Fruit fly (Drosophila melanogaster) whole organism, embryonic: Measurements from ENCODE around the gene CG32052.

Source experiments
- Adf1 ChIP-seq: fragments of 200-800 bp; sonication (Bioruptor generic); IDR thresholded peaks from 2 replicates; pipeline ENCODE4 v1.3.6; 2022; ENCODE audit warnings: missing biosample characterization, missing genetic modification characterization
- Atf6 ChIP-seq: fragments of 200-800 bp; sonication (Bioruptor generic); IDR thresholded peaks from 2 replicates; pipeline ENCODE4 v1.3.6; 2022; ENCODE audit warnings: missing biosample characterization, missing genetic modification characterization
- Bgb ChIP-seq: fragments of 200-800 bp; sonication (Bioruptor generic); IDR thresholded peaks from 2 replicates; pipeline ENCODE4 v1.3.6; 2022; ENCODE audit warnings: missing biosample characterization, missing genetic modification characterization; ENCODE audit not compliant: partially characterized antibody
- Blimp-1 ChIP-seq: fragments of 200-800 bp; sonication (Bioruptor generic); optimal IDR thresholded peaks from 3 replicates; lab custom pipeline; 2018; ENCODE audit warnings: missing biosample characterization, missing genetic modification characterization, mild to moderate bottlenecking, moderate library complexity, missing genetic modification reagents
- CG11247 ChIP-seq: fragments of 200-800 bp; sonication (Bioruptor generic); IDR thresholded peaks from 2 replicates; pipeline ENCODE4 v1.3.6; 2022; ENCODE audit warnings: missing biosample characterization, missing genetic modification characterization
- CG11456 ChIP-seq: fragments of 200-800 bp; sonication (Bioruptor generic); IDR thresholded peaks from 3 replicates; pipeline ENCODE4 v1.3.6; 2022; ENCODE audit warnings: missing biosample characterization, missing genetic modification characterization
- CG11560 ChIP-seq: fragments of 200-800 bp; sonication (Bioruptor generic); IDR thresholded peaks from 3 replicates; pipeline ENCODE4 v1.3.6; 2022; ENCODE audit warnings: missing biosample characterization, missing genetic modification characterization
- CG12155 ChIP-seq: fragments of 200-800 bp; sonication (Bioruptor generic); optimal IDR thresholded peaks from 3 replicates; lab custom pipeline; 2016; ENCODE audit warnings: missing biosample characterization, missing genetic modification characterization
- CG12299 ChIP-seq: fragments of 200-800 bp; sonication (Bioruptor generic); optimal IDR thresholded peaks from 2 replicates; lab custom pipeline; 2018; ENCODE audit warnings: missing biosample characterization, mild to moderate bottlenecking, missing genetic modification characterization
- CG13287 ChIP-seq: fragments of 200-800 bp; sonication (Bioruptor generic); IDR thresholded peaks from 2 replicates; pipeline ENCODE4 v1.3.6; 2022; ENCODE audit warnings: missing biosample characterization, missing genetic modification characterization; ENCODE audit not compliant: partially characterized antibody
- CG1603 ChIP-seq: fragments of 200-800 bp; sonication (Bioruptor generic); optimal IDR thresholded peaks from 2 replicates; lab custom pipeline; 2019; ENCODE audit warnings: missing biosample characterization, mild to moderate bottlenecking, missing genetic modification characterization, moderate library complexity
- CG16779 ChIP-seq: fragments of 200-800 bp; sonication (Bioruptor generic); IDR thresholded peaks from 2 replicates; pipeline ENCODE4 v1.3.6; 2022; ENCODE audit warnings: missing biosample characterization, missing genetic modification characterization
- CG17328 ChIP-seq: fragments of 200-800 bp; sonication (Bioruptor generic); IDR thresholded peaks from 2 replicates; pipeline ENCODE4 v1.3.6; 2022; ENCODE audit warnings: missing biosample characterization, missing genetic modification characterization
- CG17568 ChIP-seq: fragments of 200-800 bp; sonication (Bioruptor generic); optimal IDR thresholded peaks from 2 replicates; lab custom pipeline; 2018; ENCODE audit warnings: missing biosample characterization, mild to moderate bottlenecking, missing genetic modification characterization, moderate library complexity
- CG31388 ChIP-seq: fragments of 200-800 bp; sonication (Bioruptor generic); optimal IDR thresholded peaks from 2 replicates; lab custom pipeline; 2016; ENCODE audit warnings: missing biosample characterization, missing genetic modification characterization
- CG32532 ChIP-seq: fragments of 200-800 bp; sonication (Bioruptor generic); IDR thresholded peaks from 2 replicates; pipeline ENCODE4 v1.3.6; 2022; ENCODE audit warnings: missing biosample characterization, missing genetic modification characterization
- CG34376 ChIP-seq: fragments of 200-800 bp; sonication (Bioruptor generic); optimal IDR thresholded peaks from 2 replicates; lab custom pipeline; 2018; ENCODE audit warnings: missing biosample characterization, mild to moderate bottlenecking, missing genetic modification characterization
- CG42726 ChIP-seq: fragments of 200-800 bp; sonication (Bioruptor generic); IDR thresholded peaks from 2 replicates; pipeline ENCODE4 v1.3.6; 2022; ENCODE audit warnings: missing biosample characterization, missing genetic modification characterization; ENCODE audit not compliant: partially characterized antibody
- CG6791 ChIP-seq: fragments of 200-800 bp; sonication (Bioruptor generic); IDR thresholded peaks from 3 replicates; pipeline ENCODE4 v1.3.6; 2022; ENCODE audit warnings: missing biosample characterization, missing genetic modification characterization; ENCODE audit not compliant: partially characterized antibody
- CG6854 ChIP-seq: fragments of 200-800 bp; sonication (Bioruptor generic); optimal IDR thresholded peaks from 3 replicates; lab custom pipeline; 2017; ENCODE audit warnings: missing biosample characterization, mild to moderate bottlenecking, missing genetic modification characterization
- CG7987 ChIP-seq: fragments of 200-800 bp; sonication (Bioruptor generic); optimal IDR thresholded peaks from 2 replicates; lab custom pipeline; 2018; ENCODE audit warnings: missing biosample characterization, mild to moderate bottlenecking, missing genetic modification characterization, moderate library complexity
- CHES-1-like ChIP-seq: fragments of 200-800 bp; sonication (Bioruptor generic); optimal IDR thresholded peaks from 2 replicates; lab custom pipeline; 2016; ENCODE audit warnings: missing biosample characterization, missing genetic modification characterization
- CkIIα-i1 ChIP-seq: fragments of 200-800 bp; sonication (Bioruptor generic); IDR thresholded peaks from 2 replicates; pipeline ENCODE4 v1.3.6; 2022; ENCODE audit warnings: missing biosample characterization, missing genetic modification characterization
- Dad ChIP-seq: fragments of 200-800 bp; sonication (Bioruptor generic); optimal IDR thresholded peaks from 3 replicates; lab custom pipeline; 2016; ENCODE audit warnings: missing biosample characterization, missing genetic modification characterization
- Eip74EF ChIP-seq, 2 experiments: fragments of 200-800 bp in 1 of 2; fragments of >200 bp in 1 of 2; sonication (Bioruptor generic) in 1 of 2; optimal IDR thresholded peaks; 2 replicates each; lab custom pipeline; 2017 to 2019; ENCODE audit warnings: missing biosample characterization in 2 of 2, missing genetic modification characterization in 2 of 2, mild to moderate bottlenecking in 1 of 2, moderate library complexity in 1 of 2
- Elba2 ChIP-seq: fragments of 200-800 bp; sonication (Bioruptor generic); optimal IDR thresholded peaks from 3 replicates; lab custom pipeline; 2016; ENCODE audit warnings: missing biosample characterization, missing genetic modification characterization
- HLH4C ChIP-seq: fragments of 200-800 bp; sonication (Bioruptor generic); IDR thresholded peaks from 3 replicates; pipeline ENCODE4 v1.3.6; 2022; ENCODE audit warnings: missing biosample characterization, missing genetic modification characterization; ENCODE audit not compliant: partially characterized antibody
- Med ChIP-seq: fragments of 200-800 bp; sonication (Bioruptor generic); peaks from one replicate; lab custom pipeline; 2016; ENCODE audit warnings: missing biosample characterization, missing genetic modification characterization, mild to moderate bottlenecking, inconsistent platforms, moderate library complexity
- NfI ChIP-seq: fragments of 200-800 bp; sonication (Bioruptor generic); optimal IDR thresholded peaks from 3 replicates; lab custom pipeline; 2018; ENCODE audit warnings: missing biosample characterization, mild to moderate bottlenecking, missing genetic modification characterization, moderate library complexity
- Pdp1 ChIP-seq, 2 experiments: fragments of 200-800 bp; sonication (Bioruptor generic); optimal IDR thresholded peaks; 3 replicates each; lab custom pipeline; 2016; ENCODE audit warnings: missing biosample characterization in 2 of 2, missing genetic modification characterization in 2 of 2, mild to moderate bottlenecking in 1 of 2, moderate library complexity in 1 of 2
- bsh ChIP-seq, 2 experiments: fragments of 200-800 bp; sonication (Bioruptor generic); optimal IDR thresholded peaks; 2 replicates each; lab custom pipeline; 2017 to 2018; ENCODE audit warnings: mild to moderate bottlenecking in 2 of 2, missing biosample characterization in 2 of 2, missing genetic modification characterization in 2 of 2, moderate library complexity in 1 of 2
- btn ChIP-seq: fragments of 200-800 bp; sonication (Bioruptor generic); optimal IDR thresholded peaks from 2 replicates; lab custom pipeline; 2016; ENCODE audit warnings: missing biosample characterization, missing genetic modification characterization
- cad ChIP-seq: fragments of >200 bp; optimal IDR thresholded peaks from 2 replicates; lab custom pipeline; 2017; ENCODE audit warnings: missing biosample characterization, missing genetic modification characterization
- dysf ChIP-seq: fragments of 200-800 bp; sonication (Bioruptor generic); IDR thresholded peaks from 3 replicates; pipeline ENCODE4 v1.3.6; 2022; ENCODE audit warnings: missing biosample characterization, missing genetic modification characterization
- emc ChIP-seq: fragments of 200-800 bp; sonication (Bioruptor generic); optimal IDR thresholded peaks from 2 replicates; lab custom pipeline; 2016; ENCODE audit warnings: missing biosample characterization, missing genetic modification characterization
- ems ChIP-seq: fragments of 200-800 bp; sonication (Bioruptor generic); optimal IDR thresholded peaks from 3 replicates; lab custom pipeline; 2016; ENCODE audit warnings: missing biosample characterization, missing genetic modification characterization
- fd3F ChIP-seq: fragments of 200-800 bp; sonication (Bioruptor generic); optimal IDR thresholded peaks from 2 replicates; lab custom pipeline; 2018; ENCODE audit warnings: missing biosample characterization, mild to moderate bottlenecking, missing genetic modification characterization, moderate library complexity
- ftz-f1 ChIP-seq: fragments of 200-800 bp; sonication (Bioruptor generic); optimal IDR thresholded peaks from 2 replicates; lab custom pipeline; 2016; ENCODE audit warnings: missing biosample characterization, missing genetic modification characterization
- gfzf ChIP-seq: fragments of 200-800 bp; sonication (Bioruptor generic); optimal IDR thresholded peaks from 2 replicates; lab custom pipeline; 2016; ENCODE audit warnings: missing biosample characterization, mild to moderate bottlenecking, missing genetic modification characterization, moderate library complexity
- mirr ChIP-seq: fragments of 200-800 bp; sonication (Bioruptor generic); optimal IDR thresholded peaks from 3 replicates; lab custom pipeline; 2018; ENCODE audit warnings: missing biosample characterization, mild to moderate bottlenecking, missing genetic modification characterization
- psq ChIP-seq: fragments of 200-800 bp; sonication (Bioruptor generic); optimal IDR thresholded peaks from 2 replicates; lab custom pipeline; 2017; ENCODE audit warnings: missing biosample characterization, missing genetic modification characterization
- repo ChIP-seq: fragments of 200-800 bp; sonication (Bioruptor generic); optimal IDR thresholded peaks from 2 replicates; lab custom pipeline; 2016; ENCODE audit warnings: missing biosample characterization, missing genetic modification characterization
- row ChIP-seq: fragments of 200-800 bp; sonication (Bioruptor generic); IDR thresholded peaks from 3 replicates; pipeline ENCODE4 v1.3.6; 2022; ENCODE audit warnings: missing biosample characterization, missing genetic modification characterization
- sisA ChIP-seq: fragments of 200-800 bp; sonication (Bioruptor generic); IDR thresholded peaks from 2 replicates; pipeline ENCODE4 v1.3.6; 2022; ENCODE audit warnings: missing biosample characterization, missing genetic modification characterization
- so ChIP-seq: fragments of 200-800 bp; sonication (Bioruptor generic); IDR thresholded peaks from 3 replicates; pipeline ENCODE4 v1.3.6; 2022; ENCODE audit warnings: missing biosample characterization, missing genetic modification characterization
- tap ChIP-seq: fragments of 200-800 bp; optimal IDR thresholded peaks from 3 replicates; lab custom pipeline; 2019; ENCODE audit warnings: missing biosample characterization, mild to moderate bottlenecking, missing genetic modification characterization, moderate library complexity
- tgo ChIP-seq: fragments of 200-800 bp; sonication (Bioruptor generic); IDR thresholded peaks from 3 replicates; pipeline ENCODE4 v1.3.6; 2022; ENCODE audit warnings: missing biosample characterization, missing genetic modification characterization
- tx ChIP-seq: fragments of 200-800 bp; sonication (Bioruptor generic); optimal IDR thresholded peaks from 2 replicates; lab custom pipeline; 2016; ENCODE audit warnings: missing biosample characterization, missing genetic modification characterization
- z ChIP-seq: fragments of 200-800 bp; sonication (Bioruptor generic); IDR thresholded peaks from 3 replicates; pipeline ENCODE4 v1.3.6; 2022; ENCODE audit warnings: missing biosample characterization, missing genetic modification characterization

The CG32052 gene

DNA sequence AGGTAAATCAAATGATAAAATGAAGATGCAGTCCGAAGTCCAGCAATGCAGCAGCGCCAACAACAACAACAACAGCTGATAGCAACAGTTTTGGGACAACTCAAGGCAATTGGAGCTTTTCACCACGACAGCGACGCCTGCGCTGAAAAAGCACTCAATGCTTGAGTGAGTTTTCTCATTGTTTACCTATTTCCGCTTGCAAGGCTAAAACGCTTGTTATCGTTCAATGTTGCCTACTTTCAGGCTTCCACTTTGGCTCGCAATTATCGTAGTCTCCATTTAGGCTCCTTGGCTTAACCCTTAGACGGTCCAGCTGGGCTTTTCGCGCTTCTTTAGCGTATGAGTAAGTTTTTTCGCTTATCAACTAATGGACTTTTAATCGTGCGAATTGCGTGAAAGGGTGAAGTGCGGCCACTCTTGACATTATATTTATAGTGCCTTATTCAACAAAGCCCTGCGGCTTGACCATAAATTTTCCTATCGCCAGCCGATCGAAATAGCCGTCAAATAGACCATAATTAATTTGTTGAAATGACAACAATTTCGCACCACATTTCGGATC lies 24.7 kb upstream of the CG32052 start (continued):
- TF ChIP-seq cad (GFP tag; lab: Kevin White, UChicago) (no peak), z (GFP tag; lab: Robert Waterston, UW) (peak; percentile 97), tx (GFP tag; lab: Kevin White, UChicago) (no peak), Med (GFP tag; lab: Kevin White, UChicago) (peak; percentile 91), CkIIα-i1 (no peak), CG7987 (peak; percentile 46), Dad (no peak), Eip74EF (GFP tag; optimal IDR thresholded peaks at IDR 0.05; lab: Kevin White, UChicago) (peak in 1 of 2 experiments; percentile 40), CG31388 (GFP tag; lab: Kevin White, UChicago) (no peak), emc (GFP tag; lab: Kevin White, UChicago) (no peak), CG32532 (GFP tag; lab: Robert Waterston, UW) (0 out of 2 replicates have a peak, but pooled peaks have one; percentile 21), Atf6 (GFP tag; lab: Robert Waterston, UW) (peak; percentile 35; the same call in 1 of the 2 replicates), bsh (GFP tag; optimal IDR thresholded peaks at IDR 0.05; lab: Kevin White, UChicago) (peak in 1 of 2 experiments; percentile 5), btn (peak; percentile 12), CG11560 (no peak), tap (tag; lab: Kevin White, UChicago) (peak; percentile 8), repo (no peak), CG16779 (no peak), CG34376 (GFP tag; lab: Kevin White, UChicago) (peak; percentile 36), psq (GFP tag; lab: Kevin White, UChicago) (no peak), mirr (GFP tag; lab: Kevin White, UChicago) (no peak), sisA (no peak), CG12155 (GFP tag; lab: Kevin White, UChicago) (no peak), Blimp-1 (GFP tag; lab: Kevin White, UChicago) (no peak), Bgb (GFP tag; lab: Robert Waterston, UW) (peak; percentile 56; the same call in 1 of the 2 replicates), CG17568 (peak; percentile 41), tgo (GFP tag; lab: Robert Waterston, UW) (no peak), CG11247 (GFP tag; lab: Robert Waterston, UW) (0 out of 2 replicates have a peak, but pooled peaks have one; percentile 8), fd3F (GFP tag; lab: Kevin White, UChicago) (no peak), CG12299 (tag; lab: Kevin White, UChicago) (no peak), CG6791 (GFP tag; lab: Robert Waterston, UW) (no peak), CG17328 (GFP tag; lab: Robert Waterston, UW) (peak; percentile 50; the same call in 1 of the 2 replicates), NfI (GFP tag; lab: Kevin White, UChicago) (peak; percentile 32), row (GFP tag; lab: Robert Waterston, UW) (peak; percentile 43; the same call in 2 of the 3 replicates), dysf (0 out of 3 replicates have a peak, but pooled peaks have one; percentile 12), CG42726 (GFP tag; lab: Robert Waterston, UW) (no peak), so (GFP tag; lab: Robert Waterston, UW) (peak; percentile 48; the same call in 1 of the 3 replicates), CG6854 (GFP tag; lab: Kevin White, UChicago) (no peak), gfzf (GFP tag; lab: Kevin White, UChicago) (no peak), Adf1 (GFP tag; lab: Robert Waterston, UW) (peak; percentile 55; the same call in 1 of the 2 replicates), CG13287 (GFP tag; lab: Robert Waterston, UW) (peak; percentile 24; the same call in 1 of the 2 replicates), CG11456 (GFP tag; lab: Robert Waterston, UW) (0 out of 3 replicates have a peak, but pooled peaks have one; percentile 10), Elba2 (no peak), HLH4C (GFP tag; lab: Robert Waterston, UW) (0 out of 3 replicates have a peak, but pooled peaks have one; percentile 25), CG1603 (peak; percentile 10), CHES-1-like (GFP tag; lab: Kevin White, UChicago) (peak; percentile 18), ems (peak; percentile 28), ftz-f1 (GFP tag; lab: Kevin White, UChicago) (peak; percentile 96), Pdp1 (GFP tag; optimal IDR thresholded peaks at IDR 0.05; lab: Kevin White, UChicago) (peak in 1 of 2 experiments; percentile 61)
